Worm (Caenorhabditis elegans): Measurements from ENCODE around the gene cdd-1.

ce11 chrX:8173610-8174009 lies 37.3 kb downstream of the cdd-1 start, which contains the start of gene C17H11.1:
- TF ChIP-seq tbx-2 (tag; optimal IDR thresholded peaks at IDR 0.05) (no peak), nhr-237 (tag; optimal IDR thresholded peaks at IDR 0.05) (no peak), elt-1 (tag; optimal IDR thresholded peaks at IDR 0.05) (no peak), unc-62 (GFP tag; optimal IDR thresholded peaks at IDR 0.05) (no peak), ztf-11 (tag; optimal IDR thresholded peaks at IDR 0.05) (no peak), nhr-67 (tag; optimal IDR thresholded peaks at IDR 0.05) (no peak), nhr-11 (tag; optimal IDR thresholded peaks at IDR 0.05) (no peak), mdl-1 (tag; optimal IDR thresholded peaks at IDR 0.05) (no peak), snpc-4 (tag; optimal IDR thresholded peaks at IDR 0.05) (no peak), sea-2 (GFP tag; optimal IDR thresholded peaks at IDR 0.05) (no peak)

Data from whole organism, L3 larva.